Worm (Caenorhabditis elegans) whole organism, L4 larva: ENCODE measurements around the gene srx-29.

Experiments
- T20F7.1 ChIP-seq: fragments of 200-800 bp; sonication (Bioruptor generic); optimal IDR thresholded peaks from 2 replicates; lab custom pipeline; 2018; ENCODE audit warnings: mild to moderate bottlenecking, missing genetic modification characterization, missing compliant biosample characterization
- Y75B8A.6 ChIP-seq: fragments of 200-800 bp; sonication (Bioruptor generic); IDR thresholded peaks from 2 replicates; pipeline ENCODE4 v1.3.6; 2022; ENCODE audit warnings: missing genetic modification reagents, missing genetic modification characterization, missing compliant biosample characterization
- nhr-10 ChIP-seq: fragments of 150-350 bp; optimal IDR thresholded peaks from 2 replicates; lab custom pipeline; 2014; ENCODE audit warnings: missing biosample characterization, missing genetic modification characterization
- nhr-28 ChIP-seq: fragments of 150-350 bp; optimal IDR thresholded peaks from 2 replicates; lab custom pipeline; 2014; ENCODE audit warnings: missing biosample characterization, missing genetic modification characterization
- nhr-77 ChIP-seq: fragments of 150-350 bp; optimal IDR thresholded peaks from 2 replicates; lab custom pipeline; 2014; ENCODE audit warnings: missing biosample characterization, missing genetic modification characterization
- snpc-4 ChIP-seq: fragments of 150-350 bp; optimal IDR thresholded peaks from 2 replicates; lab custom pipeline; 2014; ENCODE audit warnings: missing biosample characterization, missing genetic modification characterization
- unc-39 ChIP-seq: sonication (generic microtip); optimal IDR thresholded peaks from 2 replicates; lab custom pipeline; 2017; ENCODE audit warnings: missing biosample characterization, missing genetic modification characterization

ce11 chrV:15699799-15700198, 1.8 kb upstream of the srx-29 start, which contains the start of gene nhr-199:
- TF ChIP-seq nhr-10 (no peak), snpc-4 (no peak), nhr-77 (tag; lab: Kevin White, UChicago) (no peak), unc-39 (no peak), T20F7.1 (GFP tag; lab: Kevin White, UChicago) (no peak), nhr-28 (tag; lab: Kevin White, UChicago) (no peak), Y75B8A.6 (GFP tag; lab: Robert Waterston, UW) (no peak)
